Worm (Caenorhabditis elegans): ENCODE measurements around the gene ztf-28.

- TF ChIP-seq ztf-11 (tag; optimal IDR thresholded peaks at IDR 0.05) (no peak), nhr-237 (tag; optimal IDR thresholded peaks at IDR 0.05) (no peak), snpc-4 (tag; optimal IDR thresholded peaks at IDR 0.05) (no peak), unc-62 (GFP tag; optimal IDR thresholded peaks at IDR 0.05) (no peak), nhr-28 (tag; optimal IDR thresholded peaks at IDR 0.05) (no peak), ceh-39 (tag; optimal IDR thresholded peaks at IDR 0.05) (no peak), elt-3 (tag; optimal IDR thresholded peaks at IDR 0.05) (no peak)
Measured at ce11 chrV:2067985-2068499, 22.4 kb upstream of the ztf-28 start, which contains the start of gene lbp-9.

Data from whole organism, mixed stage, embryonic.